Worm (Caenorhabditis elegans) whole organism, early embryonic: ENCODE results near the gene srt-19.

Experiments used
- aly-1 ChIP-seq: sonication (generic microtip); optimal IDR thresholded peaks from 2 replicates; lab custom pipeline; 2016; ENCODE audit warnings: missing genetic modification characterization, missing compliant biosample characterization
- ama-1 ChIP-seq: fragments of 150-350 bp; optimal IDR thresholded peaks from 2 replicates; lab custom pipeline; 2014
- ceh-13 ChIP-seq: fragments of 200-800 bp; sonication (Bioruptor generic); optimal IDR thresholded peaks from 2 replicates; lab custom pipeline; 2018; ENCODE audit warnings: mild to moderate bottlenecking, missing genetic modification characterization, missing compliant biosample characterization
- ceh-36 ChIP-seq: sonication (generic microtip); optimal IDR thresholded peaks from 2 replicates; lab custom pipeline; 2016; ENCODE audit warnings: missing genetic modification characterization, inconsistent platforms, missing compliant biosample characterization
- flt-1 ChIP-seq: fragments of 200-800 bp; sonication (Bioruptor generic); IDR thresholded peaks from 2 replicates; pipeline ENCODE4 v1.3.6; 2022; ENCODE audit warnings: missing genetic modification characterization, missing compliant biosample characterization
- hnd-1 ChIP-seq: sonication (generic microtip); optimal IDR thresholded peaks from 2 replicates; lab custom pipeline; 2016; ENCODE audit warnings: missing genetic modification characterization, missing compliant biosample characterization
- scrt-1 ChIP-seq: fragments of 200-800 bp; sonication (Bioruptor generic); IDR thresholded peaks from 2 replicates; pipeline ENCODE4 v1.3.6; 2022; ENCODE audit warnings: missing genetic modification characterization, missing compliant biosample characterization
- tbx-37 ChIP-seq: fragments of 200-800 bp; sonication (Bioruptor generic); conservative IDR thresholded peaks from 2 replicates; pipeline ENCODE4 v1.3.6; 2022; ENCODE audit warnings: missing genetic modification reagents, missing genetic modification characterization, missing compliant biosample characterization

ce11 chrV:4242431-4242830, 42.4 kb upstream of the srt-19 start, which contains the start of gene srt-12:
- TF ChIP-seq ama-1 (lab: Kevin White, UChicago), result no peak
- no peak for TF ChIP-seq aly-1 (tag; lab: Kevin White, UChicago)
- no peak for TF ChIP-seq tbx-37 (GFP tag; lab: Robert Waterston, UW)
- TF ChIP-seq ceh-36 (tag; lab: Kevin White, UChicago), result no peak
- TF ChIP-seq flt-1, result no peak
- no peak for TF ChIP-seq hnd-1 (tag; lab: Kevin White, UChicago)
- no peak for TF ChIP-seq scrt-1 (GFP tag; lab: Robert Waterston, UW)
- TF ChIP-seq ceh-13, result no peak
